Worm (Caenorhabditis elegans): ENCODE results near the gene F47F2.3.

ce11 chrX:3932694-3933093 is 37.2 kb upstream of the F47F2.3 start:
- TF ChIP-seq pes-1 (GFP tag; IDR thresholded peaks at IDR 0.05) (no peak), hmbx-1 (tag; optimal IDR thresholded peaks at IDR 0.05) (no peak), scrt-1 (GFP tag; IDR thresholded peaks at IDR 0.05) (no peak), aly-1 (tag; optimal IDR thresholded peaks at IDR 0.05) (no peak), ama-1 (optimal IDR thresholded peaks at IDR 0.05) (no peak), hmg-4 (GFP tag; optimal IDR thresholded peaks at IDR 0.05) (no peak), tbx-11 (GFP tag; IDR thresholded peaks at IDR 0.05) (no peak), ets-7 (tag; optimal IDR thresholded peaks at IDR 0.05) (no peak), ceh-13 (GFP tag; optimal IDR thresholded peaks at IDR 0.05) (no peak), tbx-37 (GFP tag; conservative IDR thresholded peaks at IDR 0.05) (no peak), flt-1 (GFP tag; IDR thresholded peaks at IDR 0.05) (no peak)

All from whole organism, early embryonic.